Fruit fly (Drosophila melanogaster) whole organism, prepupa: ENCODE results near the gene Drsl3.

ENCODE experiments used
- Blimp-1 ChIP-seq: fragments of 200-800 bp; sonication (Bioruptor generic); optimal IDR thresholded peaks from 3 replicates; lab custom pipeline; 2017; ENCODE audit warnings: missing biosample characterization, missing genetic modification characterization, mild to moderate bottlenecking, moderate library complexity, missing genetic modification reagents
- CG11762 ChIP-seq: fragments of 200-800 bp; sonication (Bioruptor generic); optimal IDR thresholded peaks from 3 replicates; lab custom pipeline; 2016; ENCODE audit warnings: missing biosample characterization, missing genetic modification characterization; ENCODE audit not compliant: insufficient read depth
- CG11902 ChIP-seq: fragments of 200-800 bp; sonication (Bioruptor generic); optimal IDR thresholded peaks from 3 replicates; lab custom pipeline; 2016; ENCODE audit warnings: missing biosample characterization, missing genetic modification characterization
- CG15336 ChIP-seq: fragments of 200-800 bp; sonication (Bioruptor generic); IDR thresholded peaks from 2 replicates; pipeline ENCODE4 v1.3.6; 2022; ENCODE audit warnings: missing biosample characterization, missing genetic modification characterization
- CG1621 ChIP-seq: fragments of 200-800 bp; sonication (Bioruptor generic); optimal IDR thresholded peaks from 3 replicates; lab custom pipeline; 2018; ENCODE audit warnings: missing biosample characterization, mild to moderate bottlenecking, missing genetic modification characterization
- CG3032 ChIP-seq: fragments of 200-800 bp; optimal IDR thresholded peaks from 2 replicates; lab custom pipeline; 2019; ENCODE audit warnings: missing biosample characterization, mild to moderate bottlenecking, missing genetic modification characterization, moderate library complexity
- CG31627 ChIP-seq: fragments of 200-800 bp; sonication (Bioruptor generic); optimal IDR thresholded peaks from 3 replicates; lab custom pipeline; 2016; ENCODE audit warnings: missing biosample characterization, missing genetic modification characterization
- CG32006 ChIP-seq: fragments of 200-800 bp; sonication (Bioruptor generic); optimal IDR thresholded peaks from 3 replicates; lab custom pipeline; 2017; ENCODE audit warnings: missing biosample characterization, mild to moderate bottlenecking, missing genetic modification characterization
- CG3919 ChIP-seq: fragments of 200-800 bp; sonication (Bioruptor generic); optimal IDR thresholded peaks from 3 replicates; lab custom pipeline; 2016; ENCODE audit warnings: missing biosample characterization, missing genetic modification characterization
- CG4318 ChIP-seq: fragments of 200-800 bp; sonication (Bioruptor generic); optimal IDR thresholded peaks from 3 replicates; lab custom pipeline; 2017; ENCODE audit warnings: missing biosample characterization, mild to moderate bottlenecking, missing genetic modification characterization
- CG6163 ChIP-seq: fragments of 200-800 bp; sonication (Bioruptor generic); IDR thresholded peaks from 3 replicates; pipeline ENCODE4 v1.3.6; 2022; ENCODE audit warnings: missing biosample characterization, missing genetic modification characterization
- CG6276 ChIP-seq: fragments of 200-800 bp; sonication (Bioruptor generic); optimal IDR thresholded peaks from 2 replicates; lab custom pipeline; 2017; ENCODE audit warnings: missing biosample characterization, mild to moderate bottlenecking, missing genetic modification characterization
- CG6792 ChIP-seq: fragments of 200-800 bp; sonication (Bioruptor generic); optimal IDR thresholded peaks from 3 replicates; lab custom pipeline; 2016; ENCODE audit warnings: missing biosample characterization, missing genetic modification characterization
- CG6808 ChIP-seq: fragments of 200-800 bp; sonication (Bioruptor generic); optimal IDR thresholded peaks from 3 replicates; lab custom pipeline; 2017; ENCODE audit warnings: missing biosample characterization, missing genetic modification characterization, mild to moderate bottlenecking, moderate library complexity, missing genetic modification reagents
- CG6854 ChIP-seq: fragments of 200-800 bp; sonication (Bioruptor generic); optimal IDR thresholded peaks from 2 replicates; lab custom pipeline; 2017; ENCODE audit warnings: missing biosample characterization, mild to moderate bottlenecking, missing genetic modification characterization
- CG8119 ChIP-seq: fragments of 200-800 bp; sonication (Bioruptor generic); IDR thresholded peaks from 3 replicates; pipeline ENCODE4 v1.3.6; 2022; ENCODE audit warnings: missing biosample characterization, missing genetic modification characterization
- CG8632 ChIP-seq: fragments of 200-800 bp; sonication (Bioruptor generic); optimal IDR thresholded peaks from 3 replicates; lab custom pipeline; 2016; ENCODE audit warnings: missing biosample characterization, missing genetic modification characterization
- Eip78C ChIP-seq: fragments of 200-800 bp; sonication (Bioruptor generic); peaks from one replicate; lab custom pipeline; 2016; ENCODE audit warnings: missing biosample characterization, missing genetic modification characterization
- Eip93F ChIP-seq: fragments of 200-800 bp; sonication (Bioruptor generic); optimal IDR thresholded peaks from 2 replicates; lab custom pipeline; 2016; ENCODE audit warnings: missing biosample characterization, mild to moderate bottlenecking, missing genetic modification characterization
- Gug ChIP-seq: fragments of 200-800 bp; sonication (Bioruptor generic); IDR thresholded peaks from 2 replicates; pipeline ENCODE4 v1.3.6; 2022; ENCODE audit warnings: missing biosample characterization, missing genetic modification characterization
- Hr39 ChIP-seq: fragments of 200-800 bp; sonication (Bioruptor generic); optimal IDR thresholded peaks from 2 replicates; lab custom pipeline; 2016; ENCODE audit warnings: missing biosample characterization, missing genetic modification characterization
- Hr4 ChIP-seq: fragments of 200-800 bp; sonication (Bioruptor generic); optimal IDR thresholded peaks from 3 replicates; lab custom pipeline; 2016; ENCODE audit warnings: missing biosample characterization, missing genetic modification characterization
- Lpt ChIP-seq: fragments of 200-800 bp; sonication (Bioruptor generic); optimal IDR thresholded peaks from 3 replicates; lab custom pipeline; 2016; ENCODE audit warnings: missing biosample characterization, missing genetic modification characterization
- Met ChIP-seq: fragments of 200-800 bp; sonication (Bioruptor generic); optimal IDR thresholded peaks from 3 replicates; lab custom pipeline; 2016; ENCODE audit warnings: missing biosample characterization, missing genetic modification characterization
- OdsH ChIP-seq: fragments of 200-800 bp; sonication (Bioruptor generic); optimal IDR thresholded peaks from 3 replicates; lab custom pipeline; 2016; ENCODE audit warnings: missing biosample characterization, missing genetic modification characterization
- Sox102F ChIP-seq: fragments of 200-800 bp; sonication (Bioruptor generic); optimal IDR thresholded peaks from 2 replicates; lab custom pipeline; 2016; ENCODE audit warnings: missing biosample characterization, mild to moderate bottlenecking, missing genetic modification characterization
- Sox14 ChIP-seq: fragments of 200-800 bp; sonication (Bioruptor generic); optimal IDR thresholded peaks from 3 replicates; lab custom pipeline; 2016; ENCODE audit warnings: missing biosample characterization, missing genetic modification characterization
- achi ChIP-seq: fragments of 200-800 bp; sonication (Bioruptor generic); optimal IDR thresholded peaks from 3 replicates; lab custom pipeline; 2016; ENCODE audit warnings: missing biosample characterization, missing genetic modification characterization
- acj6 ChIP-seq: fragments of 200-800 bp; sonication (Bioruptor generic); optimal IDR thresholded peaks from 3 replicates; lab custom pipeline; 2016; ENCODE audit warnings: missing biosample characterization, missing genetic modification characterization
- cyc ChIP-seq: fragments of 200-800 bp; sonication (Bioruptor generic); optimal IDR thresholded peaks from 3 replicates; lab custom pipeline; 2016; ENCODE audit warnings: missing biosample characterization, missing genetic modification characterization
- eg ChIP-seq: fragments of 200-800 bp; sonication (Bioruptor generic); IDR thresholded peaks from 3 replicates; pipeline ENCODE4 v1.3.6; 2022; ENCODE audit warnings: missing biosample characterization, missing genetic modification characterization
- esn ChIP-seq: fragments of 200-800 bp; sonication (Bioruptor generic); optimal IDR thresholded peaks from 2 replicates; lab custom pipeline; 2016; ENCODE audit warnings: missing biosample characterization, mild to moderate bottlenecking, missing genetic modification characterization, moderate library complexity
- fd59A ChIP-seq: fragments of 200-800 bp; sonication (Bioruptor generic); optimal IDR thresholded peaks from 2 replicates; lab custom pipeline; 2017; ENCODE audit warnings: missing biosample characterization, mild to moderate bottlenecking, missing genetic modification characterization, missing genetic modification reagents
- fd85E ChIP-seq: fragments of 200-800 bp; sonication (Bioruptor generic); optimal IDR thresholded peaks from 3 replicates; lab custom pipeline; 2016; ENCODE audit warnings: missing biosample characterization, missing genetic modification characterization
- fkh ChIP-seq: fragments of 200-800 bp; sonication (Bioruptor generic); optimal IDR thresholded peaks from 3 replicates; lab custom pipeline; 2017; ENCODE audit warnings: missing biosample characterization, mild to moderate bottlenecking, missing genetic modification characterization, moderate library complexity
- net ChIP-seq: fragments of 200-800 bp; sonication (Bioruptor generic); optimal IDR thresholded peaks from 3 replicates; lab custom pipeline; 2016; ENCODE audit warnings: missing biosample characterization, missing genetic modification characterization
- spab ChIP-seq: fragments of 200-800 bp; sonication (Bioruptor generic); optimal IDR thresholded peaks from 2 replicates; lab custom pipeline; 2017; ENCODE audit warnings: missing biosample characterization, mild to moderate bottlenecking, missing genetic modification characterization, missing genetic modification reagents
- ss ChIP-seq, 2 experiments: fragments of 200-800 bp; sonication (Bioruptor generic); optimal IDR thresholded peaks; 2 replicates in 1 of 2; 3 replicates in 1 of 2; lab custom pipeline; 2017 to 2018; ENCODE audit warnings: mild to moderate bottlenecking in 2 of 2, missing biosample characterization in 2 of 2, missing genetic modification characterization in 2 of 2, moderate library complexity in 1 of 2
- svp ChIP-seq: fragments of 200-800 bp; sonication (Bioruptor generic); peaks from one replicate; lab custom pipeline; 2016; ENCODE audit warnings: missing biosample characterization, missing genetic modification characterization
- topi ChIP-seq: fragments of 200-800 bp; sonication (Bioruptor generic); optimal IDR thresholded peaks from 3 replicates; lab custom pipeline; 2016; ENCODE audit warnings: missing biosample characterization, missing genetic modification characterization
- vri ChIP-seq: fragments of 200-800 bp; sonication (Bioruptor generic); optimal IDR thresholded peaks from 3 replicates; lab custom pipeline; 2016; ENCODE audit warnings: missing biosample characterization, mild to moderate bottlenecking, missing genetic modification characterization

Gene Drsl3

dm6 chr3L:3283264-3283663 lies 31.5 kb upstream of the Drsl3 start (continued):
- no peak for TF ChIP-seq CG6163 (GFP tag; lab: Robert Waterston, UW)
- no peak for TF ChIP-seq spab
- peak; percentile 41; the same call in 1 of the 3 replicates for TF ChIP-seq eg (GFP tag; lab: Robert Waterston, UW)
- TF ChIP-seq Sox14 (GFP tag; lab: Kevin White, UChicago), result no peak
- TF ChIP-seq CG4318 (GFP tag; lab: Kevin White, UChicago), result peak; percentile 40
- peak; percentile 75 for TF ChIP-seq CG32006 (GFP tag; lab: Kevin White, UChicago)
- no peak for TF ChIP-seq Lpt
- TF ChIP-seq CG6792 (GFP tag; lab: Kevin White, UChicago), result no peak
- peak; percentile 43 for TF ChIP-seq Eip78C
- TF ChIP-seq, all 60 proteins: peak for 10

DNA sequence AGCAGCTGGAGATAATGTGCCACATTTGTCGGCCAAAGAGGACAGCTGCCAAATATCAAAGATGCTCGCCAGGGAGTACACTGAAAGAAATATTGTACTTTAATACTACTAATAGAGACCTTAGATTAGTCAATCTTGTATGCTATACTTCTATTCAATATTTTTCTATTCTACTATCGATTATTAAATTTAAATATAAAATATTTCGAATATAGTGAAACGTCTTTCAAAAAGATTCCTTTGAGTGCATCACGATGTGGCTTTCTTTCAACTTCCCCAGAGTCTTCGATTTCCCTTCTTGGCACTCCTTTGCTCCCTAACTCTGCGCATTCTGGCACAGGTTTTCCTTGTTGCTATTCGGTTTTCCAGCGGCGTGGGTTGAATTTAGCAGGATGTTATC lies 29.9 kb upstream of the Drsl3 start:
- no peak for TF ChIP-seq OdsH
- peak; percentile 8 for TF ChIP-seq CG6276 (GFP tag; lab: Kevin White, UChicago)
- TF ChIP-seq vri (GFP tag; lab: Kevin White, UChicago), result no peak
- peak; percentile 41; the same call in 1 of the 2 replicates for TF ChIP-seq CG15336
- TF ChIP-seq eg (GFP tag; lab: Robert Waterston, UW), result 0 out of 3 replicates have a peak, but pooled peaks have one; percentile 26
- peak; percentile 52; the same call in 2 of the 3 replicates for TF ChIP-seq CG8119 (GFP tag; lab: Robert Waterston, UW)
- TF ChIP-seq Hr4 (GFP tag; lab: Kevin White, UChicago), result peak; percentile 22
- TF ChIP-seq CG32006 (GFP tag; lab: Kevin White, UChicago), result peak; percentile 52
- peak; percentile 26 for TF ChIP-seq svp (GFP tag; lab: Kevin White, UChicago)
- TF ChIP-seq CG8632 (GFP tag; lab: Kevin White, UChicago), result no peak
- peak; percentile 69 for TF ChIP-seq Eip78C
- peak; percentile 10 for TF ChIP-seq CG3919 (GFP tag; lab: Kevin White, UChicago)
- no peak for TF ChIP-seq Sox102F (GFP tag; lab: Kevin White, UChicago)

- TF ChIP-seq OdsH (no peak), svp (GFP tag; lab: Kevin White, UChicago) (peak; percentile 5), CG3919 (GFP tag; lab: Kevin White, UChicago) (peak; percentile 28), Hr39 (GFP tag; lab: Kevin White, UChicago) (no peak), CG11762 (GFP tag; lab: Kevin White, UChicago) (no peak), vri (GFP tag; lab: Kevin White, UChicago) (no peak), CG31627 (GFP tag; lab: Kevin White, UChicago) (no peak), Eip78C (peak; percentile 48), Sox102F (GFP tag; lab: Kevin White, UChicago) (no peak), fd59A (GFP tag; lab: Kevin White, UChicago) (no peak), cyc (GFP tag; lab: Kevin White, UChicago) (peak; percentile 24), Gug (GFP tag; lab: Robert Waterston, UW) (no peak)
These were observed 26.4 kb upstream of the Drsl3 start for dm6 chr3L:3288414-3288813.

dm6 chr3L:3291159-3291558 lies 23.6 kb upstream of the Drsl3 start, which contains the start of gene CG12009:
TSS of gene CG12009 (plus strand) at chr3L:3291459.
- TF ChIP-seq Lpt, result no peak
- no peak for TF ChIP-seq CG11902
- TF ChIP-seq acj6 (GFP tag; lab: Kevin White, UChicago), result no peak
- no peak for TF ChIP-seq fd85E (GFP tag; lab: Kevin White, UChicago)
- TF ChIP-seq Met (GFP tag; lab: Kevin White, UChicago), result no peak
- TF ChIP-seq Hr39 (GFP tag; lab: Kevin White, UChicago), result no peak
- TF ChIP-seq Eip93F (GFP tag; lab: Kevin White, UChicago), result no peak
- no peak for TF ChIP-seq net

DNA sequence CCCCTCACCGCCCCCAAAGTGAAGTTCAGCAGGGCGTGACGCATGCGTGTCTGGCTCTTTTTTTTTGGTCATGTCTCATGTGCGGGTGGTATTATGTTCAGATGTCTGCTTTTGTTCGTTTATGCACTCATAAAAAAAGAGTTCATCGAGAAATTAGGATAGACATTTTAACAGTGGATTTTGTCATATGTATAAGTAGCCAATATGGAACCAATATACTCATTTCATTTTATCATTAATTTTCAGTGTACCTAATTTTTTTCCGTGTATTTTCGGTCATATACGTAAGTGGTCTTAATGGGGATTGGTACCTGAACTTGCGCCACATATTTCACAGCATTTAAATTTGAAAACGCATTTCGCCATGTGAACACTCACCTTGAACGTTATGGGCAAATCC lies 14.5 kb upstream of the Drsl3 start:
- TF ChIP-seq CG31627 (GFP tag; lab: Kevin White, UChicago) (peak; percentile 59), achi (GFP tag; lab: Kevin White, UChicago) (peak; percentile 37), OdsH (peak; percentile 39), Met (GFP tag; lab: Kevin White, UChicago) (peak; percentile 62), CG1621 (tag; lab: Kevin White, UChicago) (no peak), Blimp-1 (GFP tag; lab: Kevin White, UChicago) (peak; percentile 12), Sox14 (GFP tag; lab: Kevin White, UChicago) (peak; percentile 13), topi (GFP tag; lab: Kevin White, UChicago) (peak; percentile 77), net (peak; percentile 34), CG6854 (GFP tag; lab: Kevin White, UChicago) (no peak), CG6163 (GFP tag; lab: Robert Waterston, UW) (no peak), ss (GFP tag; optimal IDR thresholded peaks at IDR 0.05; lab: Kevin White, UChicago) (no peak), CG6808 (GFP tag; lab: Kevin White, UChicago) (no peak), esn (GFP tag; lab: Kevin White, UChicago) (peak; percentile 71), Lpt (no peak), CG8119 (GFP tag; lab: Robert Waterston, UW) (peak; percentile 72), eg (GFP tag; lab: Robert Waterston, UW) (peak; percentile 79), CG3032 (tag; lab: Kevin White, UChicago) (no peak), fkh (no peak), CG32006 (GFP tag; lab: Kevin White, UChicago) (peak; percentile 43), CG15336 (peak; percentile 66), vri (GFP tag; lab: Kevin White, UChicago) (peak; percentile 32)
